Worm (Caenorhabditis elegans): Measurements from ENCODE around the gene snn-1.

The snn-1 gene

DNA sequence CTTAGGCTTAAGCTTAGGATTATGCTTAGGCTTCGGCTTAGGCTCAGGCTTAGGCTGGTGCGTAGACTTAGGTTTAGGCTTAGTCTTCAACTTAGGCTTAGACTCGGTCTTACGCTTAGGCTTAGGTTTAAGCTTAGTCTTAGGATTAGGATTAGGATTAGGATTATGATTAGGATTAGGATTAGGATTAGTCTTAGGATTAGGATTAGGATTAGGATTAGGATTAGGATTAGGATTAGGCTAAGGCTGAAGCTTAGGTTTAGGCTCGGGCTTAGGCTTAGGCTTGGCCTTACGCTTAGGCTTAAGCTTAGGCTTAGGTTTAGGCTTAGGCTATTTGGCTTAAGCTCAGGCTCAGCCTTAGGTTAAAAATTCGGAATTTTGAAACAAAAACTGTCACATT, 29.8 kb downstream of the snn-1 start:
- TF ChIP-seq F13C5.2 (tag; optimal IDR thresholded peaks at IDR 0.05) (no peak), ceh-36 (tag; optimal IDR thresholded peaks at IDR 0.05) (peak; percentile 96)

DNA sequence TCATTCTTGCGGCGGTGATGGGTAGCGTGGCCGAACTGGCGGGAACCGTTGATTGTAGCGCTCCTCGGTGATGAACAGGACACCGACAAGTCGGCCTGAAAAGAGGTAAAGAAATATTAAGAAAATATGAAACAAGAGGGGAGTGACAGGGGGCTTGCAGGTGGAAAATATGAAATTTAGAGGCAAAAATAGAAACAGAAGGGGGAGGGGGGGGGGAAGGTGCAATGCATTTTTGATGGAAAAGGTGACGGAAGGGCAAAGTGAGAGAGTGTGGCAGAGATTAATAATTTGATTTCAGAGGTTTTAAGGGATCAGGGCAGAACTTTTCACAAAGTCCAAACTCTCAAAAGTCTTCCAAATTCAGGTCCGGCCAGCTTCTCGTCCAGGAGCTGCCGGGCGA, 33.4 kb downstream of the snn-1 start, which contains the start of gene frpr-19:
TSS of gene frpr-19 (minus strand) at position 101 of the 400 bp plus-strand sequence.
- TF ChIP-seq B0310.2 (tag; optimal IDR thresholded peaks at IDR 0.05) (no peak), tbx-37 (GFP tag; conservative IDR thresholded peaks at IDR 0.05) (no peak), F13C5.2 (tag; optimal IDR thresholded peaks at IDR 0.05) (no peak), hmg-4 (GFP tag; optimal IDR thresholded peaks at IDR 0.05) (no peak), tbx-11 (GFP tag; IDR thresholded peaks at IDR 0.05) (no peak), hmbx-1 (tag; optimal IDR thresholded peaks at IDR 0.05) (no peak), sea-1 (GFP tag; conservative IDR thresholded peaks at IDR 0.05) (no peak), scrt-1 (GFP tag; IDR thresholded peaks at IDR 0.05) (no peak), flt-1 (GFP tag; IDR thresholded peaks at IDR 0.05) (no peak), ceh-13 (GFP tag; optimal IDR thresholded peaks at IDR 0.05) (no peak), aly-1 (tag; optimal IDR thresholded peaks at IDR 0.05) (no peak), ama-1 (optimal IDR thresholded peaks at IDR 0.05) (no peak), tra-4 (tag; optimal IDR thresholded peaks at IDR 0.05) (no peak), ceh-36 (tag; optimal IDR thresholded peaks at IDR 0.05) (no peak), pes-1 (GFP tag; IDR thresholded peaks at IDR 0.05) (no peak), hnd-1 (tag; optimal IDR thresholded peaks at IDR 0.05) (no peak), ets-7 (tag; optimal IDR thresholded peaks at IDR 0.05) (no peak)

ce11 chrIV:1771843-1772242, 43.1 kb downstream of the snn-1 start, which contains the start of gene Y41D4A.1:
Y41D4A.1 (plus strand) TSS chrIV:1772143.
- TF ChIP-seq ets-7 (tag; optimal IDR thresholded peaks at IDR 0.05): no peak
- no peak for TF ChIP-seq F13C5.2 (tag; optimal IDR thresholded peaks at IDR 0.05)
- no peak for TF ChIP-seq ama-1 (optimal IDR thresholded peaks at IDR 0.05)
- TF ChIP-seq ceh-36 (tag; optimal IDR thresholded peaks at IDR 0.05): no peak
- TF ChIP-seq B0310.2 (tag; optimal IDR thresholded peaks at IDR 0.05): no peak
- no peak for TF ChIP-seq ceh-13 (GFP tag; optimal IDR thresholded peaks at IDR 0.05)
- no peak for TF ChIP-seq hmbx-1 (tag; optimal IDR thresholded peaks at IDR 0.05)
- no peak for TF ChIP-seq aly-1 (tag; optimal IDR thresholded peaks at IDR 0.05)
- no peak for TF ChIP-seq scrt-1 (GFP tag; IDR thresholded peaks at IDR 0.05)
- TF ChIP-seq hnd-1 (tag; optimal IDR thresholded peaks at IDR 0.05): no peak

DNA sequence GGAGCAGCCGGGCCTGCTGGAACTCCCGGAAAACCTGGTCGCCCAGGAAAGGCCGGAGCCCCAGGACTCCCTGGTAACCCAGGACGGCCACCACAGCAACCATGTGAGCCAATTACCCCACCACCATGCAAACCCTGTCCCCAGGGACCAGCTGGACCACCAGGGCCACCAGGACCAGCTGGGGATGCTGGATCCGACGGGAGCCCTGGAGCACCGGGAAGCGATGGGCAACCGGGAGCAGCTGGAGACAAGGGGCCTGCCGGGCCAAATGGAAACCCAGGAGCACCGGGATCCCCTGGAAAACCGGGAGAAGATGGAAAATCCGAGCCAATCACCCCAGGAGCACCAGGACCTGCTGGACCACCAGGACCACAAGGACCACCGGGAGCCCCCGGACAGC, 45.8 kb downstream of the snn-1 start:
- TF ChIP-seq ceh-13 (GFP tag; optimal IDR thresholded peaks at IDR 0.05) (no peak), scrt-1 (GFP tag; IDR thresholded peaks at IDR 0.05) (no peak), B0310.2 (tag; optimal IDR thresholded peaks at IDR 0.05) (no peak), ets-7 (tag; optimal IDR thresholded peaks at IDR 0.05) (no peak), hmbx-1 (tag; optimal IDR thresholded peaks at IDR 0.05) (no peak), hnd-1 (tag; optimal IDR thresholded peaks at IDR 0.05) (no peak), ceh-36 (tag; optimal IDR thresholded peaks at IDR 0.05) (no peak), flt-1 (GFP tag; IDR thresholded peaks at IDR 0.05) (no peak), hmg-4 (GFP tag; optimal IDR thresholded peaks at IDR 0.05) (peak; percentile 47), aly-1 (tag; optimal IDR thresholded peaks at IDR 0.05) (peak; percentile 75)

- TF ChIP-seq tra-4 (tag; optimal IDR thresholded peaks at IDR 0.05) (no peak), aly-1 (tag; optimal IDR thresholded peaks at IDR 0.05) (no peak), ceh-13 (GFP tag; optimal IDR thresholded peaks at IDR 0.05) (no peak), ets-7 (tag; optimal IDR thresholded peaks at IDR 0.05) (no peak), pes-1 (GFP tag; IDR thresholded peaks at IDR 0.05) (no peak), flt-1 (GFP tag; IDR thresholded peaks at IDR 0.05) (no peak), ama-1 (optimal IDR thresholded peaks at IDR 0.05) (no peak), F13C5.2 (tag; optimal IDR thresholded peaks at IDR 0.05) (no peak), hmg-4 (GFP tag; optimal IDR thresholded peaks at IDR 0.05) (no peak), ceh-36 (tag; optimal IDR thresholded peaks at IDR 0.05) (no peak), hnd-1 (tag; optimal IDR thresholded peaks at IDR 0.05) (no peak), B0310.2 (tag; optimal IDR thresholded peaks at IDR 0.05) (no peak)
Measured at ce11 chrIV:1768288-1768687, 46.6 kb downstream of the snn-1 start, which contains the start of gene col-108. col-108 (plus strand) TSS chrIV:1768588.

DNA sequence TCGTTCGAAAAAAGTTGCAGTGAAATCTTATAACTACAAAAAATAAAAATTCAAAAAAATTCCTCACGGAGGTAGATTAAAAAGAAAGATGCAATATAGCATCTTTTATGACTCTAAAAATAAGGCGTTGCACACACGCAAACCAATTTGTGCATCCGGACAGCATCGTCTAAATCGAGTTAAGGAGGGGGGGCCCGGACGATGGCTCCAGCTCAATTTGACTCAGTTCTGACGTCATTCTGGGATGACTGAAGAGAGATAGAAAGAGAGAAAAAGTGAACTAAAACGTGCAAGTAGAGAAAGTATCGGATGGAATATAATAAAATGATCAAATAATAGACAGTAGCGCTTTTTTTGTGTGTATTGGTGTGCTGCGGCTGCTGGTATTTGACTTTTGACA, 49.0 kb downstream of the snn-1 start:
- TF ChIP-seq ama-1 (optimal IDR thresholded peaks at IDR 0.05): no peak
- TF ChIP-seq tbx-11 (GFP tag; IDR thresholded peaks at IDR 0.05): no peak
- TF ChIP-seq hmbx-1 (tag; optimal IDR thresholded peaks at IDR 0.05): no peak
- TF ChIP-seq flt-1 (GFP tag; IDR thresholded peaks at IDR 0.05): no peak
- TF ChIP-seq ets-7 (tag; optimal IDR thresholded peaks at IDR 0.05): no peak

ce11 chrIV:1763452-1763851, 51.5 kb downstream of the snn-1 start:
- TF ChIP-seq ets-7 (tag; optimal IDR thresholded peaks at IDR 0.05): no peak
- no peak for TF ChIP-seq tbx-37 (GFP tag; conservative IDR thresholded peaks at IDR 0.05)
- TF ChIP-seq scrt-1 (GFP tag; IDR thresholded peaks at IDR 0.05): no peak
- no peak for TF ChIP-seq sea-1 (GFP tag; conservative IDR thresholded peaks at IDR 0.05)
- no peak for TF ChIP-seq B0310.2 (tag; optimal IDR thresholded peaks at IDR 0.05)
- no peak for TF ChIP-seq aly-1 (tag; optimal IDR thresholded peaks at IDR 0.05)
- no peak for TF ChIP-seq hnd-1 (tag; optimal IDR thresholded peaks at IDR 0.05)
- TF ChIP-seq hmbx-1 (tag; optimal IDR thresholded peaks at IDR 0.05): no peak
- no peak for TF ChIP-seq tra-4 (tag; optimal IDR thresholded peaks at IDR 0.05)
- no peak for TF ChIP-seq flt-1 (GFP tag; IDR thresholded peaks at IDR 0.05)
- no peak for TF ChIP-seq pes-1 (GFP tag; IDR thresholded peaks at IDR 0.05)
- no peak for TF ChIP-seq ama-1 (optimal IDR thresholded peaks at IDR 0.05)

- TF ChIP-seq ceh-36 (tag; optimal IDR thresholded peaks at IDR 0.05) (no peak), hmg-4 (GFP tag; optimal IDR thresholded peaks at IDR 0.05) (no peak), tbx-37 (GFP tag; conservative IDR thresholded peaks at IDR 0.05) (no peak), tra-4 (tag; optimal IDR thresholded peaks at IDR 0.05) (no peak), hmbx-1 (tag; optimal IDR thresholded peaks at IDR 0.05) (no peak), sea-1 (GFP tag; conservative IDR thresholded peaks at IDR 0.05) (no peak), B0310.2 (tag; optimal IDR thresholded peaks at IDR 0.05) (no peak), flt-1 (GFP tag; IDR thresholded peaks at IDR 0.05) (no peak), scrt-1 (GFP tag; IDR thresholded peaks at IDR 0.05) (no peak), hnd-1 (tag; optimal IDR thresholded peaks at IDR 0.05) (no peak), aly-1 (tag; optimal IDR thresholded peaks at IDR 0.05) (no peak), ceh-13 (GFP tag; optimal IDR thresholded peaks at IDR 0.05) (no peak), ama-1 (optimal IDR thresholded peaks at IDR 0.05) (no peak), F13C5.2 (tag; optimal IDR thresholded peaks at IDR 0.05) (no peak), pes-1 (GFP tag; IDR thresholded peaks at IDR 0.05) (no peak), ets-7 (tag; optimal IDR thresholded peaks at IDR 0.05) (no peak), tbx-11 (GFP tag; IDR thresholded peaks at IDR 0.05) (no peak)
Measured at ce11 chrIV:1761553-1761952, 53.4 kb downstream of the snn-1 start, which contains the start of gene Y41D4A.7. Y41D4A.7 (minus strand) TSS chrIV:1761570.
